Worm (Caenorhabditis elegans): ENCODE measurements around the gene srbc-9.

ce11 chrV:7451421-7451820 lies 38.8 kb downstream of the srbc-9 start, which contains the start of gene try-11:
- no peak for TF ChIP-seq tbx-11 (GFP tag; IDR thresholded peaks at IDR 0.05)
- TF ChIP-seq tbx-37 (GFP tag; conservative IDR thresholded peaks at IDR 0.05): no peak
- TF ChIP-seq ama-1 (optimal IDR thresholded peaks at IDR 0.05): no peak
- no peak for TF ChIP-seq flt-1 (GFP tag; IDR thresholded peaks at IDR 0.05)
- no peak for TF ChIP-seq sea-1 (GFP tag; conservative IDR thresholded peaks at IDR 0.05)
- no peak for TF ChIP-seq F13C5.2 (tag; optimal IDR thresholded peaks at IDR 0.05)
- TF ChIP-seq ceh-13 (GFP tag; optimal IDR thresholded peaks at IDR 0.05): no peak
- TF ChIP-seq B0310.2 (tag; optimal IDR thresholded peaks at IDR 0.05): no peak
- TF ChIP-seq tra-4 (tag; optimal IDR thresholded peaks at IDR 0.05): no peak
- no peak for TF ChIP-seq pes-1 (GFP tag; IDR thresholded peaks at IDR 0.05)
- TF ChIP-seq hmbx-1 (tag; optimal IDR thresholded peaks at IDR 0.05): no peak
- no peak for TF ChIP-seq ets-7 (tag; optimal IDR thresholded peaks at IDR 0.05)
- no peak for TF ChIP-seq aly-1 (tag; optimal IDR thresholded peaks at IDR 0.05)
- TF ChIP-seq hnd-1 (tag; optimal IDR thresholded peaks at IDR 0.05): no peak
